Worm (Caenorhabditis elegans) whole organism, L2 larva: ENCODE results near the gene F02D8.9.

ENCODE experiments used
- C34F6.9 ChIP-seq: fragments of 150-350 bp; optimal IDR thresholded peaks from 2 replicates; lab custom pipeline; 2014; ENCODE audit warnings: missing biosample characterization, missing genetic modification characterization
- F13H6.1 ChIP-seq: sonication (generic microtip); optimal IDR thresholded peaks from 2 replicates; lab custom pipeline; 2016; ENCODE audit warnings: missing genetic modification characterization, missing compliant biosample characterization
- R02D3.7 ChIP-seq: fragments of 150-350 bp; optimal IDR thresholded peaks from 2 replicates; lab custom pipeline; 2014; ENCODE audit warnings: missing biosample characterization, missing genetic modification characterization
- Y55F3AM.14 ChIP-seq: fragments of 200-800 bp; sonication (Bioruptor generic); optimal IDR thresholded peaks from 2 replicates; lab custom pipeline; 2018; ENCODE audit warnings: mild to moderate bottlenecking, missing genetic modification characterization, missing compliant biosample characterization
- ZK546.5 ChIP-seq: sonication (generic microtip); optimal IDR thresholded peaks from 2 replicates; lab custom pipeline; 2017; ENCODE audit warnings: missing biosample characterization, missing genetic modification characterization
- aly-2 ChIP-seq: fragments of 150-350 bp; optimal IDR thresholded peaks from 2 replicates; lab custom pipeline; 2014; ENCODE audit warnings: missing biosample characterization, missing genetic modification characterization
- ama-1 ChIP-seq: fragments of 150-350 bp; optimal IDR thresholded peaks from 2 replicates; lab custom pipeline; 2018; ENCODE audit warnings: inconsistent platforms
- ceh-82 ChIP-seq: fragments of 150-350 bp; optimal IDR thresholded peaks from 2 replicates; lab custom pipeline; 2014; ENCODE audit warnings: missing biosample characterization, missing genetic modification characterization
- crh-2 ChIP-seq: sonication (generic microtip); optimal IDR thresholded peaks from 2 replicates; lab custom pipeline; 2017; ENCODE audit warnings: missing biosample characterization, missing genetic modification characterization
- dmd-4 ChIP-seq: sonication (generic microtip); optimal IDR thresholded peaks from 2 replicates; lab custom pipeline; 2017; ENCODE audit warnings: missing biosample characterization, missing genetic modification characterization
- elt-1 ChIP-seq: fragments of 150-350 bp; optimal IDR thresholded peaks from 2 replicates; lab custom pipeline; 2014; ENCODE audit warnings: missing biosample characterization, missing genetic modification characterization
- elt-3 ChIP-seq: sonication (generic microtip); optimal IDR thresholded peaks from 2 replicates; lab custom pipeline; 2017; ENCODE audit warnings: missing biosample characterization, missing genetic modification characterization
- fos-1 ChIP-seq: fragments of 150-350 bp; optimal IDR thresholded peaks from 2 replicates; lab custom pipeline; 2014; ENCODE audit warnings: missing biosample characterization, missing genetic modification characterization
- gmeb-1 ChIP-seq: fragments of 150-350 bp; optimal IDR thresholded peaks from 2 replicates; lab custom pipeline; 2014; ENCODE audit warnings: missing biosample characterization, missing genetic modification characterization
- lin-13 ChIP-seq: fragments of 150-350 bp; optimal IDR thresholded peaks from 2 replicates; lab custom pipeline; 2014; ENCODE audit warnings: missing biosample characterization, missing genetic modification reagents, missing genetic modification characterization
- lin-39 ChIP-seq: fragments of 150-350 bp; optimal IDR thresholded peaks from 2 replicates; lab custom pipeline; 2014; ENCODE audit warnings: missing biosample characterization, missing genetic modification reagents, missing genetic modification characterization
- lsy-2 ChIP-seq, 2 experiments: fragments of 150-350 bp in 1 of 2; sonication (generic microtip) in 1 of 2; optimal IDR thresholded peaks; 2 replicates each; lab custom pipeline; 2014 to 2017; ENCODE audit warnings: missing biosample characterization in 2 of 2, missing genetic modification characterization in 2 of 2
- mbf-1 ChIP-seq: sonication (generic microtip); optimal IDR thresholded peaks from 2 replicates; lab custom pipeline; 2017; ENCODE audit warnings: missing biosample characterization, missing genetic modification characterization
- mdl-1 ChIP-seq, 2 experiments: fragments of 150-350 bp in 1 of 2; sonication (generic microtip) in 1 of 2; optimal IDR thresholded peaks; 2 replicates each; lab custom pipeline; 2017; ENCODE audit warnings: missing biosample characterization in 2 of 2, missing genetic modification characterization in 2 of 2
- nhr-10 ChIP-seq: sonication (generic microtip); optimal IDR thresholded peaks from 2 replicates; lab custom pipeline; 2017; ENCODE audit warnings: missing biosample characterization, missing genetic modification characterization
- nhr-11 ChIP-seq: fragments of 150-350 bp; optimal IDR thresholded peaks from 2 replicates; lab custom pipeline; 2014; ENCODE audit warnings: missing biosample characterization, missing genetic modification characterization
- nhr-12 ChIP-seq: fragments of 150-350 bp; optimal IDR thresholded peaks from 2 replicates; lab custom pipeline; 2014; ENCODE audit warnings: missing biosample characterization, missing genetic modification characterization
- nhr-129 ChIP-seq: fragments of 150-350 bp; optimal IDR thresholded peaks from 2 replicates; lab custom pipeline; 2014; ENCODE audit warnings: missing biosample characterization, missing genetic modification characterization
- nhr-21 ChIP-seq: fragments of 150-350 bp; optimal IDR thresholded peaks from 2 replicates; lab custom pipeline; 2014; ENCODE audit warnings: missing biosample characterization, missing genetic modification characterization
- nhr-237 ChIP-seq: fragments of 150-350 bp; optimal IDR thresholded peaks from 2 replicates; lab custom pipeline; 2014; ENCODE audit warnings: missing biosample characterization, missing genetic modification characterization
- nhr-25 ChIP-seq: fragments of 150-350 bp; sonication (generic microtip); optimal IDR thresholded peaks from 3 replicates; lab custom pipeline; 2014; ENCODE audit warnings: missing biosample characterization, missing genetic modification characterization
- nhr-6 ChIP-seq: fragments of 150-350 bp; optimal IDR thresholded peaks from 2 replicates; lab custom pipeline; 2014; ENCODE audit warnings: missing biosample characterization, missing genetic modification characterization
- nhr-77 ChIP-seq: fragments of 150-350 bp; optimal IDR thresholded peaks from 2 replicates; lab custom pipeline; 2014; ENCODE audit warnings: missing biosample characterization, missing genetic modification characterization
- peb-1 ChIP-seq: fragments of 150-350 bp; optimal IDR thresholded peaks from 2 replicates; lab custom pipeline; 2014; ENCODE audit warnings: missing biosample characterization, missing genetic modification characterization
- sem-4 ChIP-seq: fragments of 150-350 bp; optimal IDR thresholded peaks from 2 replicates; lab custom pipeline; 2014; ENCODE audit warnings: missing biosample characterization, missing genetic modification reagents, missing genetic modification characterization
- skn-1 ChIP-seq: sonication (generic microtip); optimal IDR thresholded peaks from 2 replicates; lab custom pipeline; 2017; ENCODE audit warnings: missing biosample characterization, missing genetic modification characterization
- sma-3 ChIP-seq: sonication (generic microtip); optimal IDR thresholded peaks from 2 replicates; lab custom pipeline; 2016; ENCODE audit warnings: missing genetic modification reagents, missing genetic modification characterization, missing compliant biosample characterization
- snpc-4 ChIP-seq: fragments of 150-350 bp; optimal IDR thresholded peaks from 2 replicates; lab custom pipeline; 2014; ENCODE audit warnings: missing biosample characterization, missing genetic modification characterization
- unc-39 ChIP-seq: fragments of 150-350 bp; optimal IDR thresholded peaks from 2 replicates; lab custom pipeline; 2014; ENCODE audit warnings: missing biosample characterization, missing genetic modification characterization
- unc-55 ChIP-seq: fragments of 150-350 bp; sonication (generic microtip); optimal IDR thresholded peaks from 3 replicates; lab custom pipeline; 2014; ENCODE audit warnings: missing biosample characterization, missing genetic modification reagents, missing genetic modification characterization
- unc-62 ChIP-seq: fragments of 150-350 bp; optimal IDR thresholded peaks from 2 replicates; lab custom pipeline; 2014; ENCODE audit warnings: missing biosample characterization, missing genetic modification reagents, missing genetic modification characterization
- ztf-11 ChIP-seq: sonication (generic microtip); optimal IDR thresholded peaks from 2 replicates; lab custom pipeline; 2017; ENCODE audit warnings: missing biosample characterization, missing genetic modification characterization
- ztf-4 ChIP-seq: fragments of 150-350 bp; optimal IDR thresholded peaks from 2 replicates; lab custom pipeline; 2014; ENCODE audit warnings: missing biosample characterization, missing genetic modification characterization

The F02D8.9 gene

DNA sequence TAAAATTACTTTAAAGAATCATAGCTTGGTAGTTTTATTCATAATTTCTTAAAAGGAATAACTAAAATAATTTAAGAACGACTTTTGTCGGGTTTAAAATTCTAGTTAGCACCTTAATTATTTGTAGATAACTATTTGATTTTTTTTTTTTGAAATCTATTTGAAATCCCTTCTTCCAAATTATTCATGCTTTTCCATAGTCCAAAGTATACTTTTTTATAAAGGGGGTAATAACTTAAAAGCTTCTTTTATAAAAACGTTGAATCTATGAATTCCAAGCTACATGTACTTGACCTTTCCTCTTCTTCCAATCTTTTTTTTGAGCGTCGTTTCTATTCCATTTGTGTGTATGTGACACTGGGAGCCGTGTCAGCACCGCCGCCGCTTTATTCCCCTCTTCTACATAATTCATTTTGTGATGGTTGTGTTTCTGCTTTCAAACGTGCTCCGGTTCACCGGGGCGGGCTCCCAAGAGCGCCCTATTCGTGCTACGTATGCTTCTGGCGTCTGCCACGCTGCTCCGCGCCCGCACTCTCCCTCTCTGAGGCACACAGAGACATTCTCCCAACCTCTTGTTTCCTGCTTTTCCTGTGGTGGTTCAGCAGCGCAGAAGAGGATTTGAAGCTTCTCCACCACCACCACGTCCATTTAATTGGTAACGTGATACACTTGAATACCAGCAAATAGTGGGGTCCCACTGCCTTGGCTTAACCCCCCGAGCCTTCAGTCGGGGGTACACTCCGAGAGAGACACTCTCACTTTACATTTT lies 21.9 kb downstream of the F02D8.9 start:
- TF ChIP-seq skn-1 (tag; lab: Kevin White, UChicago) (no peak), Y55F3AM.14 (GFP tag; lab: Kevin White, UChicago) (no peak), sma-3 (GFP tag; lab: Kevin White, UChicago) (no peak)

DNA sequence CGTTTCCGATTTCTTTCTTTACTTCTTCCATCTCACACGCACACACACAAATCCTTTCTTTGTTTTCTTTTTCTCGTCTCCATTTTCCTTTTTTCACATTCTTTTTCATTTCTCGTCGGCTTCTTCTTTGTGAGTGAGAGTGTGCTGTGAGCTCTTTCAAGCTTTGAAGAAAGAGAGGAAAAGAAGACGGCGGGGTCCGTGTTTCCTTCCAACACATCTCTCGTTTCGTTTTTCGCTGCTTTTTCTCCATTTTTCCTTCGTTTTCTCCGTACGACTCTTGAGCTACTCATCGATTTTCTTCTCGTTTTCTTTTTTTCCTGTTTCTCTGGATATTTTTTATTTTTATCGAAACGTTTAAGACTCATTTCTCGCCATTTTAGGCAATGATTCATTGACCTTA lies 25.4 kb downstream of the F02D8.9 start:
- TF ChIP-seq F13H6.1 (peak; percentile 7), Y55F3AM.14 (GFP tag; lab: Kevin White, UChicago) (peak; percentile 3), unc-55 (GFP tag; lab: Kevin White, UChicago) (peak; percentile 93), crh-2 (tag; lab: Kevin White, UChicago) (peak; percentile 46), lsy-2 (tag; optimal IDR thresholded peaks at IDR 0.05; lab: Kevin White, UChicago) (peak in 1 of 2 experiments; percentile 31), ama-1 (lab: Kevin White, UChicago) (no peak), C34F6.9 (tag; lab: Kevin White, UChicago) (peak; percentile 70), nhr-129 (peak; percentile 44), mbf-1 (tag; lab: Kevin White, UChicago) (no peak)

DNA sequence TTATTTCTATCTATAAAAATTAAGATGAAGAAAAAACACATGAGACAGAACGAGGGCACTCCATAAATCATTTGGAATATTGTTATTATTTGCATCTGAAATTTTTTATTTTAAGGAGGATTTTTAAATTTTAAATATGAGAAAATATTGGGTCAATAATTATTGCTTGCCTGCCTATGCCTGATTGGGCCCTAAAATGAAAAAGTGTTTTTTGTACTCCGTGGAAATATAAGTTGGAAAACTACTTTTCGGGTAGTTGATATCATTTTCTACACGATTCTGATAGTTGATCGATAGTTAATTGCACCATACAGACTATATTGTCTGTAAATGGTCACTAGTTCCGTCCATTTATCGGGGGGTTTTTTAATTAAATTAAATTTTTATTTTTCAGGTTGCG lies 27.3 kb downstream of the F02D8.9 start, which contains the start of gene srg-55:
srg-55 (minus strand) TSS at position 101 of the 400 bp plus-strand sequence.
- TF ChIP-seq nhr-25 (tag; lab: Kevin White, UChicago) = no peak
- TF ChIP-seq ZK546.5 (tag; lab: Kevin White, UChicago) = no peak
- no peak for TF ChIP-seq lsy-2 (tag; optimal IDR thresholded peaks at IDR 0.05; lab: Kevin White, UChicago)
- no peak for TF ChIP-seq elt-1
- TF ChIP-seq lin-39 = no peak
- no peak for TF ChIP-seq elt-3 (tag; lab: Kevin White, UChicago)
- no peak for TF ChIP-seq sem-4 (tag; lab: Kevin White, UChicago)
- no peak for TF ChIP-seq mdl-1 (tag; optimal IDR thresholded peaks at IDR 0.05; lab: Kevin White, UChicago)
- no peak for TF ChIP-seq nhr-10 (tag; lab: Kevin White, UChicago)
- TF ChIP-seq nhr-12 = no peak
- no peak for TF ChIP-seq snpc-4 (tag; lab: Kevin White, UChicago)
- TF ChIP-seq unc-62 (GFP tag; lab: Kevin White, UChicago) = no peak
- no peak for TF ChIP-seq ztf-4 (tag; lab: Kevin White, UChicago)

DNA sequence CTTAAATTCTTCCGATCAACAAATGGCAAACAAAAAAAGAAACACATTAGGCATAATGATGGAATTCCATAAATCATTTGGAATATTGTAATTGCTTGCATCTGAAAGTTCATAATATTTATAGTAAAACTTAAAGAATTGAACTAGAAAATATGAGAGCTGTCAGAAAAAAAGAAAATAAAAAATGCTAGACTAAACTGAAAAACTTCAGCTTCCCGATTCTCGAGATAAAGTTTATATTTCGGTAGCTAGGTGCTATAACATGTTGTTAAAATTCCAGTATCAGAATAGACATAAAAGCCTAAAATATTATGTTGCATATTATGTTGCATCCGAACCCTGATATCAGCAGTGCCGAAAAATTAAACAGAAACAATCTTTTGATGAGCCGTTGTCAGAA lies 31.5 kb downstream of the F02D8.9 start, which contains the start of gene srg-54:
srg-54 (minus strand) TSS at position 101 of the 400 bp plus-strand sequence.
- TF ChIP-seq ceh-82 (tag; lab: Kevin White, UChicago) = no peak
- no peak for TF ChIP-seq dmd-4 (tag; lab: Kevin White, UChicago)
- TF ChIP-seq nhr-21 (tag; lab: Kevin White, UChicago) = no peak
- no peak for TF ChIP-seq ama-1 (lab: Kevin White, UChicago)
- TF ChIP-seq nhr-77 = no peak
- no peak for TF ChIP-seq nhr-11 (tag; lab: Kevin White, UChicago)
- no peak for TF ChIP-seq gmeb-1 (tag; lab: Kevin White, UChicago)
- no peak for TF ChIP-seq Y55F3AM.14 (GFP tag; lab: Kevin White, UChicago)
- TF ChIP-seq elt-3 (tag; lab: Kevin White, UChicago) = no peak
- no peak for TF ChIP-seq sma-3 (GFP tag; lab: Kevin White, UChicago)
- no peak for TF ChIP-seq crh-2 (tag; lab: Kevin White, UChicago)
- no peak for TF ChIP-seq unc-62 (GFP tag; lab: Kevin White, UChicago)
- TF ChIP-seq unc-39 (tag; lab: Kevin White, UChicago) = no peak
- TF ChIP-seq mdl-1 (tag; optimal IDR thresholded peaks at IDR 0.05; lab: Kevin White, UChicago) = no peak
- no peak for TF ChIP-seq nhr-6

DNA sequence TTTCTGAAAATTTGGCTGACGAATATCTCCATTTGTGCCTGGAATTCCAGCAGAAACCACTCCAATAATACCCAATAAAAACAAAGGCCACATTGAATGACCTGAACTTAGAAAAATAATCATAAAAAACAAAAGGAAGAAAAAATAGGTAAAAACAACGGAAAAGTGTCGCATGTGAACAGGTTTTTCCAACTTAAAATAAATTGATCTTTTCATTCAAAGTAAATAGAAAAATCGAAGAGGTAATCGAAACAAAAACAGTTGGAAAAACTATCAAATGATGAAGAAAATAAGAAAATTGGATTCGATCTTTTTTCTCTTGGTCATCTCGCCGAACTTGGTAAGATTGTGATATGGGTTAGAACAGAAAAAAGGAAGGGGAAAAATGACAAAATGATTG lies 34.1 kb downstream of the F02D8.9 start, which contains the start of gene zmp-4:
zmp-4 (minus strand) TSS at position 101 of the 400 bp plus-strand sequence.
- TF ChIP-seq nhr-237 = no peak
- TF ChIP-seq mbf-1 (tag; lab: Kevin White, UChicago) = no peak
- TF ChIP-seq mdl-1 (tag; optimal IDR thresholded peaks at IDR 0.05; lab: Kevin White, UChicago) = no peak
- no peak for TF ChIP-seq nhr-25 (tag; lab: Kevin White, UChicago)
- TF ChIP-seq fos-1 (tag; lab: Kevin White, UChicago) = no peak
- TF ChIP-seq sem-4 (tag; lab: Kevin White, UChicago) = no peak
- TF ChIP-seq ztf-4 (tag; lab: Kevin White, UChicago) = no peak
- no peak for TF ChIP-seq aly-2 (tag; lab: Kevin White, UChicago)
- TF ChIP-seq peb-1 (tag; lab: Kevin White, UChicago) = no peak
- no peak for TF ChIP-seq nhr-10 (tag; lab: Kevin White, UChicago)
- no peak for TF ChIP-seq lin-13 (GFP tag; lab: Kevin White, UChicago)
- TF ChIP-seq unc-62 (GFP tag; lab: Kevin White, UChicago) = no peak
- no peak for TF ChIP-seq ztf-11 (tag; lab: Kevin White, UChicago)
- TF ChIP-seq lin-39 = no peak
- TF ChIP-seq R02D3.7 (tag; lab: Kevin White, UChicago) = no peak
- TF ChIP-seq Y55F3AM.14 (GFP tag; lab: Kevin White, UChicago) = no peak
- TF ChIP-seq skn-1 (tag; lab: Kevin White, UChicago) = no peak
